In genomic region chr2L:18751337-18751736, dm6 we compare ENCODE assay signal across 3 fruit fly cellular contexts.
TF ChIP-seq lines count a peak whose summit lies in the region.

No protein-coding gene starts in this region.

- no peak for TF ChIP-seq CTCF in whole organism, embryonic (GFP tag; optimal IDR thresholded peaks at IDR 0.05; lab: Kevin White, UChicago)

TF ChIP-seq in whole organism, embryonic, 481 proteins besides CTCF, POLR2A, EP300 and RAD21:
- TF ChIP-seq CG16779 (GFP tag; IDR thresholded peaks at IDR 0.05; lab: Robert Waterston, UW) (no peak), CG2129 (GFP tag; IDR thresholded peaks at IDR 0.05; lab: Robert Waterston, UW; ENCODE audit: partially characterized antibody) (no peak), Ets65A (GFP tag; lab: Kevin White, UChicago) (peak; percentile 2)

TF ChIP-seq in whole organism, prepupa, 60 proteins besides CTCF, POLR2A, EP300 and RAD21:
- no peak for TF ChIP-seq CG3919 (GFP tag; optimal IDR thresholded peaks at IDR 0.05; lab: Kevin White, UChicago)
- TF ChIP-seq svp (GFP tag; lab: Kevin White, UChicago): no peak
- TF ChIP-seq CG11294 (GFP tag; IDR thresholded peaks at IDR 0.05; lab: Robert Waterston, UW): no peak
- TF ChIP-seq CG10669 (GFP tag; optimal IDR thresholded peaks at IDR 0.05; lab: Kevin White, UChicago): no peak
- peak; percentile 71 for TF ChIP-seq CG4318 (GFP tag; optimal IDR thresholded peaks at IDR 0.05; lab: Kevin White, UChicago)
- TF ChIP-seq Sox15 (GFP tag; optimal IDR thresholded peaks at IDR 0.05; lab: Kevin White, UChicago): no peak
- peak; percentile 44 for TF ChIP-seq dac (GFP tag; optimal IDR thresholded peaks at IDR 0.05; lab: Kevin White, UChicago)
- no peak for TF ChIP-seq CG34406 (GFP tag; optimal IDR thresholded peaks at IDR 0.05; lab: Kevin White, UChicago)
- peak; percentile 44 for TF ChIP-seq Hr4 (GFP tag; optimal IDR thresholded peaks at IDR 0.05; lab: Kevin White, UChicago)
- TF ChIP-seq CG32006 (GFP tag; optimal IDR thresholded peaks at IDR 0.05; lab: Kevin White, UChicago): peak; percentile 74
- TF ChIP-seq Gug (GFP tag; IDR thresholded peaks at IDR 0.05; lab: Robert Waterston, UW): no peak
- no peak for TF ChIP-seq Eip93F (GFP tag; optimal IDR thresholded peaks at IDR 0.05; lab: Kevin White, UChicago)
- peak; percentile 31 for TF ChIP-seq CG6276 (GFP tag; optimal IDR thresholded peaks at IDR 0.05; lab: Kevin White, UChicago)
- TF ChIP-seq salr (GFP tag; optimal IDR thresholded peaks at IDR 0.05; lab: Kevin White, UChicago): peak in 1 of 2 experiments; percentile 37
TF ChIP-seq in whole organism, prepupa: peak in this region for 6.

TF ChIP-seq in whole organism, pupa, 21 proteins besides CTCF, POLR2A, EP300 and RAD21:
- no peak for TF ChIP-seq CG12605 (GFP tag; IDR thresholded peaks at IDR 0.05; lab: Robert Waterston, UW)
- no peak for TF ChIP-seq Pif1B (GFP tag; optimal IDR thresholded peaks at IDR 0.05; lab: Kevin White, UChicago)
- no peak for TF ChIP-seq CG13204 (GFP tag; optimal IDR thresholded peaks at IDR 0.05; lab: Kevin White, UChicago)
- no peak for TF ChIP-seq CG34367 (tag; optimal IDR thresholded peaks at IDR 0.05; lab: Kevin White, UChicago)
- TF ChIP-seq CG14655 (GFP tag; optimal IDR thresholded peaks at IDR 0.05; lab: Kevin White, UChicago): peak; percentile 66
- TF ChIP-seq CG32121 (GFP tag; IDR thresholded peaks at IDR 0.05; lab: Robert Waterston, UW): no peak
- peak; percentile 21 for TF ChIP-seq CG8301 (tag; optimal IDR thresholded peaks at IDR 0.05; lab: Kevin White, UChicago)
- no peak for TF ChIP-seq rn (GFP tag; IDR thresholded peaks at IDR 0.05; lab: Robert Waterston, UW)
- no peak for TF ChIP-seq Pif1A (GFP tag; optimal IDR thresholded peaks at IDR 0.05; lab: Kevin White, UChicago)
- TF ChIP-seq CG17806 (tag; optimal IDR thresholded peaks at IDR 0.05; lab: Kevin White, UChicago): no peak
- no peak for TF ChIP-seq CG9948 (tag; optimal IDR thresholded peaks at IDR 0.05; lab: Kevin White, UChicago)
- no peak for TF ChIP-seq CG15710 (tag; optimal IDR thresholded peaks at IDR 0.05; lab: Kevin White, UChicago)
- no peak for TF ChIP-seq CG8159 (tag; optimal IDR thresholded peaks at IDR 0.05; lab: Kevin White, UChicago)
- no peak for TF ChIP-seq Snoo (tag; optimal IDR thresholded peaks at IDR 0.05; lab: Kevin White, UChicago)
- no peak for TF ChIP-seq fd96Ca (GFP tag; IDR thresholded peaks at IDR 0.05; lab: Robert Waterston, UW)
- TF ChIP-seq gl (tag; optimal IDR thresholded peaks at IDR 0.05; lab: Kevin White, UChicago): no peak
- TF ChIP-seq CG10348 (GFP tag; IDR thresholded peaks at IDR 0.05; lab: Robert Waterston, UW): 0 out of 2 replicates have a peak, but pooled peaks have one; percentile 12
